Worm (Caenorhabditis elegans) whole organism, L3 larva: ENCODE data around the gene set-3.
A peak's percentile ranks its signal among the peaks of the same experiment; 100 is the strongest.

Source experiments
- nhr-23 ChIP-seq: fragments of 150-350 bp; optimal IDR thresholded peaks from 2 replicates; lab custom pipeline; 2014; ENCODE audit warnings: missing biosample characterization, missing genetic modification reagents, missing genetic modification characterization
- nhr-43 ChIP-seq: sonication (generic microtip); optimal IDR thresholded peaks from 2 replicates; lab custom pipeline; 2016; ENCODE audit warnings: mild to moderate bottlenecking, missing genetic modification characterization, missing compliant biosample characterization; ENCODE audit not compliant: poor library complexity, severe bottlenecking
- nhr-76 ChIP-seq: fragments of 150-350 bp; sonication (generic microtip); optimal IDR thresholded peaks from 5 replicates; lab custom pipeline; 2014; ENCODE audit warnings: missing biosample characterization, missing genetic modification characterization
- pha-4 ChIP-seq: fragments of 150-350 bp; optimal IDR thresholded peaks from 2 replicates; lab custom pipeline; 2014; ENCODE audit warnings: missing biosample characterization, missing genetic modification reagents, missing genetic modification characterization

DNA sequence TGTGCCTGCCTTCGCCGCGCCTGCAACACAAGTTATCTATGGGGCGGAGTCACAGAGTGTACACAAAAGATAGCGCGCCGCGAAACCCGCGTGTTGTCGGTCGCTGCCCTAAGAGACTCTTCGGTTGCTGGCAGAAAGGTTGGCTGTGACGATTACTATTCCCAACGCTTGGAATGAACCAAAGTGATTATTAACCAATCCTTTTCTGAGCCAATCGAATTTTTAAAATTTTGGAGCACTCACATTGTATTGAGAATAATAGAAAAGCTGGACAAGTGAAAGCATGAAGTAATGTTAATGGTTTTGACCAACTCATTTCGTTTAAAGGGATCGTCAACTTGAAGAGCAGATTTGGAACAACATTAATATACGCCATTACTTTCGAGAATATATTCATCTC lies 22.9 kb upstream of the set-3 start:
- TF ChIP-seq nhr-43 (tag; lab: Kevin White, UChicago) (peak; percentile 61), nhr-76 (no peak), nhr-23 (tag; lab: Kevin White, UChicago) (peak; percentile 80), pha-4 (peak; percentile 44)
